Worm (Caenorhabditis elegans) whole organism, L4 larva: ENCODE results near the gene F54H5.14.
A peak's percentile ranks its signal among the peaks of the same experiment; 100 is the strongest.

Source experiments
- D1046.2 ChIP-seq: fragments of 200-800 bp; sonication (Bioruptor generic); IDR thresholded peaks from 2 replicates; pipeline ENCODE4 v1.3.6; 2022; ENCODE audit warnings: missing genetic modification characterization, missing compliant biosample characterization
- F37D6.2 ChIP-seq: sonication (generic microtip); optimal IDR thresholded peaks from 2 replicates; lab custom pipeline; 2016; ENCODE audit warnings: mild to moderate bottlenecking, missing genetic modification characterization, missing compliant biosample characterization
- T20F7.1 ChIP-seq: fragments of 200-800 bp; sonication (Bioruptor generic); optimal IDR thresholded peaks from 2 replicates; lab custom pipeline; 2018; ENCODE audit warnings: mild to moderate bottlenecking, missing genetic modification characterization, missing compliant biosample characterization
- Y48G9A.11 ChIP-seq: fragments of 200-800 bp; sonication (Bioruptor generic); IDR thresholded peaks from 2 replicates; pipeline ENCODE4 v1.3.6; 2022; ENCODE audit warnings: missing genetic modification reagents, missing genetic modification characterization, missing compliant biosample characterization
- Y75B8A.6 ChIP-seq: fragments of 200-800 bp; sonication (Bioruptor generic); IDR thresholded peaks from 2 replicates; pipeline ENCODE4 v1.3.6; 2022; ENCODE audit warnings: missing genetic modification reagents, missing genetic modification characterization, missing compliant biosample characterization
- aha-1 ChIP-seq: fragments of 150-350 bp; peaks from one replicate; lab custom pipeline; 2014; ENCODE audit warnings: missing biosample characterization, missing genetic modification characterization
- ceh-32 ChIP-seq: sonication (generic microtip); optimal IDR thresholded peaks from 2 replicates; lab custom pipeline; 2016; ENCODE audit warnings: mild to moderate bottlenecking, missing genetic modification characterization, missing compliant biosample characterization; ENCODE audit not compliant: poor library complexity
- daf-12 ChIP-seq: fragments of 150-350 bp; optimal IDR thresholded peaks from 2 replicates; lab custom pipeline; 2014; ENCODE audit warnings: missing biosample characterization, missing genetic modification reagents, missing genetic modification characterization
- dmd-6 ChIP-seq: fragments of 200-800 bp; sonication (Bioruptor generic); IDR thresholded peaks from 2 replicates; pipeline ENCODE4 v1.3.6; 2022; ENCODE audit warnings: missing genetic modification reagents, missing genetic modification characterization, missing compliant biosample characterization
- dmd-9 ChIP-seq: fragments of 200-800 bp; sonication (Bioruptor generic); IDR thresholded peaks from 2 replicates; pipeline ENCODE4 v1.3.6; 2022; ENCODE audit warnings: missing genetic modification reagents, missing genetic modification characterization, missing compliant biosample characterization
- dve-1 ChIP-seq: sonication (generic microtip); optimal IDR thresholded peaks from 2 replicates; lab custom pipeline; 2017; ENCODE audit warnings: antibody characterized with exemption, mild to moderate bottlenecking, missing genetic modification characterization, missing compliant biosample characterization; ENCODE audit not compliant: insufficient read depth
- egl-43 ChIP-seq: fragments of 200-800 bp; sonication (Bioruptor generic); IDR thresholded peaks from 2 replicates; pipeline ENCODE4 v1.3.6; 2022; ENCODE audit warnings: missing genetic modification reagents, missing genetic modification characterization, missing compliant biosample characterization
- hif-1 ChIP-seq, 2 experiments: sonication (generic microtip); optimal IDR thresholded peaks; 2 replicates each; lab custom pipeline; 2016 to 2017; ENCODE audit warnings: missing compliant biosample characterization in 2 of 2, missing genetic modification characterization in 2 of 2, missing genetic modification reagents in 2 of 2, missing genotype in 2 of 2, mild to moderate bottlenecking in 1 of 2
- hlh-30 ChIP-seq: sonication (generic microtip); optimal IDR thresholded peaks from 2 replicates; lab custom pipeline; 2017; ENCODE audit warnings: antibody characterized with exemption, mild to moderate bottlenecking, missing genetic modification characterization, missing compliant biosample characterization; ENCODE audit not compliant: insufficient read depth
- hmg-1.1 ChIP-seq: fragments of 200-800 bp; sonication (Bioruptor generic); IDR thresholded peaks from 2 replicates; pipeline ENCODE4 v1.3.6; 2022; ENCODE audit warnings: missing genetic modification reagents, missing genetic modification characterization, missing compliant biosample characterization
- lim-7 ChIP-seq: fragments of 200-800 bp; sonication (Bioruptor generic); IDR thresholded peaks from 2 replicates; pipeline ENCODE4 v1.3.6; 2022; ENCODE audit warnings: missing genetic modification characterization, missing compliant biosample characterization
- lin-29 ChIP-seq: fragments of 200-800 bp; sonication (Bioruptor generic); IDR thresholded peaks from 2 replicates; pipeline ENCODE4 v1.3.6; 2022; ENCODE audit warnings: missing genetic modification reagents, missing genetic modification characterization, missing compliant biosample characterization
- lin-38 ChIP-seq: fragments of 200-800 bp; sonication (Bioruptor generic); IDR thresholded peaks from 2 replicates; pipeline ENCODE4 v1.3.6; 2022; ENCODE audit warnings: missing genetic modification reagents, missing genetic modification characterization, missing compliant biosample characterization
- lin-39 ChIP-seq: fragments of 150-350 bp; optimal IDR thresholded peaks from 2 replicates; lab custom pipeline; 2014; ENCODE audit warnings: missing biosample characterization, missing genetic modification reagents, missing genetic modification characterization
- nhr-102 ChIP-seq: sonication (generic microtip); optimal IDR thresholded peaks from 2 replicates; lab custom pipeline; 2016; ENCODE audit warnings: mild to moderate bottlenecking, missing genetic modification characterization, moderate library complexity, missing compliant biosample characterization
- nhr-11 ChIP-seq: fragments of 150-350 bp; optimal IDR thresholded peaks from 2 replicates; lab custom pipeline; 2014; ENCODE audit warnings: missing biosample characterization, missing genetic modification characterization
- nhr-42 ChIP-seq: fragments of 200-800 bp; sonication (Bioruptor generic); IDR thresholded peaks from 2 replicates; pipeline ENCODE4 v1.3.6; 2022; ENCODE audit warnings: missing genetic modification characterization, missing compliant biosample characterization
- nhr-48 ChIP-seq: sonication (generic microtip); optimal IDR thresholded peaks from 2 replicates; lab custom pipeline; 2016; ENCODE audit warnings: mild to moderate bottlenecking, missing genetic modification characterization, missing compliant biosample characterization
- nhr-6 ChIP-seq: fragments of 150-350 bp; optimal IDR thresholded peaks from 2 replicates; lab custom pipeline; 2014; ENCODE audit warnings: missing biosample characterization, missing genetic modification characterization
- nhr-77 ChIP-seq: fragments of 150-350 bp; optimal IDR thresholded peaks from 2 replicates; lab custom pipeline; 2014; ENCODE audit warnings: missing biosample characterization, missing genetic modification characterization
- pha-4 ChIP-seq, 2 experiments: fragments of 150-350 bp in 1 of 2; fragments of 200-800 bp in 1 of 2; sonication (Bioruptor generic) in 1 of 2; IDR thresholded peaks in 1 of 2; optimal IDR thresholded peaks in 1 of 2; 2 replicates each; pipeline versions ENCODE4 v1.3.6 to Lab custom; 2014 to 2022; ENCODE audit warnings: missing genetic modification characterization in 2 of 2, missing genetic modification reagents in 2 of 2, missing biosample characterization in 1 of 2, missing compliant biosample characterization in 1 of 2
- php-3 ChIP-seq: fragments of 200-800 bp; sonication (Bioruptor generic); IDR thresholded peaks from 2 replicates; pipeline ENCODE4 v1.3.6; 2022; ENCODE audit warnings: missing genetic modification reagents, missing genetic modification characterization, missing compliant biosample characterization
- pqm-1 ChIP-seq: sonication (generic microtip); optimal IDR thresholded peaks from 2 replicates; lab custom pipeline; 2017; ENCODE audit warnings: missing biosample characterization, missing genetic modification characterization
- rbr-2 ChIP-seq: sonication (generic microtip); optimal IDR thresholded peaks from 2 replicates; lab custom pipeline; 2016; ENCODE audit warnings: missing genotype, missing genetic modification characterization, missing compliant biosample characterization
- snpc-4 ChIP-seq: fragments of 150-350 bp; optimal IDR thresholded peaks from 2 replicates; lab custom pipeline; 2014; ENCODE audit warnings: missing biosample characterization, missing genetic modification characterization
- spr-1 ChIP-seq: sonication (generic microtip); optimal IDR thresholded peaks from 2 replicates; lab custom pipeline; 2016; ENCODE audit warnings: mild to moderate bottlenecking, missing genetic modification characterization, missing compliant biosample characterization
- unc-62 ChIP-seq, 3 experiments: fragments of 150-350 bp in 1 of 3; sonication (generic microtip); optimal IDR thresholded peaks in 2 of 3; peaks in 1 of 3; 1 replicate in 1 of 3; 2 replicates in 2 of 3; lab custom pipeline; 2014 to 2017; ENCODE audit warnings: missing biosample characterization in 3 of 3, missing genetic modification characterization in 3 of 3, missing genetic modification reagents in 3 of 3, missing genotype in 1 of 3
- zip-11 ChIP-seq: fragments of 200-800 bp; sonication (Bioruptor generic); IDR thresholded peaks from 2 replicates; pipeline ENCODE4 v1.3.6; 2022; ENCODE audit warnings: missing genetic modification characterization, missing compliant biosample characterization

Gene F54H5.14

DNA sequence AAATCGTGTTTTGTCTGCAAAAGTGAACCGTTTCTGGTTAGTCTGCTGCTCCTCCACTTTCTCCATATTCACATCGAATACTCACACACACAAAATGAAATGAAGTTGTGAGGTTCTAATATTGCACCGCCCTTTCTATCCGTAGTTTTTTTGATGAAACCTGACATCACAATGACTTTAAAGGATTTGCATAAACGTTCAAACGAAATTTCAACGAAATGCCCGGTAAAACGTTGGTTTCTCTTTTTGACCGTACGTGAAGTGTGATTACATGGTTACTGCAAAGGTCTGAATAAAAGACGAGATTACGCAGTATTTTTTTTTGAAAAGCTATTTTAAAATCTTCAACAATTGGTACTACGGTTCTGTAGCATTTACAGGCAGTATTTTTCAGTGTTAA is 29.1 kb upstream of the F54H5.14 start, which contains the start of gene T19D12.9:
Gene T19D12.9, minus strand, starts transcription at position 101 of the 400 bp plus-strand sequence.
- TF ChIP-seq lin-38 (GFP tag; lab: Robert Waterston, UW) (no peak), nhr-48 (tag; lab: Kevin White, UChicago) (no peak), lin-39 (tag; lab: Kevin White, UChicago) (no peak), nhr-77 (tag; lab: Kevin White, UChicago) (no peak), dve-1 (tag; lab: Kevin White, UChicago) (no peak), dmd-6 (no peak), pqm-1 (tag; lab: Kevin White, UChicago) (no peak), dmd-9 (GFP tag; lab: Robert Waterston, UW) (no peak)
- TF ChIP-seq, all 104 proteins: peak for 0

DNA sequence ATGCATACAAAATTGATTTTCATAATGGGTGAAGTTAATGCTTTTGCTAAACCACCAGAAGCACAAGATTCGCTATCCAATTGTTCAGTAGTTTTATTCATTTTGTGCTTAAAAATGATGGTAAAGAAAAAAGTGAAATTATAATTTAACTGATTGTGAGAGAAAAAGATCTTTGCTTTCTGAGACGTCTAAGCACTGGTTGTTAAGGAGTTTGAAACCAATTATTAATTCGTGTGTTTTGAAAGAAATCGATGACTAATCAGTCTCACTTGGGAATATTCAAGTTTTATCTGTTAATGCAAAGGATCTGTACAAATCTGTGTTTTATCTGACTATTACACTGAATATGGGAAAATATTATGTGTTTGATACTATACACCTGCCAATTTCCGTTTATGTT is 26.5 kb upstream of the F54H5.14 start, which contains the start of gene sra-26:
Gene sra-26, minus strand, starts transcription at position 101 of the 400 bp plus-strand sequence.
- TF ChIP-seq lin-29 (GFP tag; lab: Robert Waterston, UW) (no peak), egl-43 (GFP tag; lab: Robert Waterston, UW) (no peak), hmg-1.1 (GFP tag; lab: Robert Waterston, UW) (no peak), daf-12 (tag; lab: Kevin White, UChicago) (no peak), php-3 (GFP tag; lab: Robert Waterston, UW) (no peak), nhr-6 (tag; lab: Kevin White, UChicago) (no peak), rbr-2 (no peak), Y48G9A.11 (GFP tag; lab: Robert Waterston, UW) (no peak), pha-4 (GFP tag; IDR thresholded peaks at IDR 0.05; lab: Robert Waterston, UW) (no peak), pha-4 (tag; optimal IDR thresholded peaks at IDR 0.05; lab: Kevin White, UChicago) (no peak), ceh-32 (tag; lab: Kevin White, UChicago) (no peak), nhr-11 (tag; lab: Kevin White, UChicago) (no peak), D1046.2 (no peak), lim-7 (GFP tag; lab: Robert Waterston, UW) (no peak)
- TF ChIP-seq, all 104 proteins: peak for 0

DNA sequence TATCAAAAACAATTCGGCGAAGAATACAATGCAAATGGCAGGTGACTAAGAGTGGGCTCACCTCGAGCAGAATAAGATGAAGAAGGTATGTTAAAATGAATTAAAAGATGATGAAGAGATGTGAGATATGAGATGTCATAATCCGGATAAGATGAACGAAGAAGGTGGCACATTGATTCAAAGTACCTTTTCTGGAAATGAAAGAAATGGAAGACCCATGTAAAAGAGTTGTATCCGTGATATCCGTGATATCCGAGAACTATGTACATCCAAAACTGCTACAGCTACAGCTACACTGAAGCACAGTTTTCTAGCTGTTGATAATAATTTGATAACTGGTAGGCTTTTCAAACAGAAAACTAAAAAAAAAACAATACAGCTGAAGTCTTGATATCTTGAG is 23.8 kb upstream of the F54H5.14 start, which contains the start of gene oig-8:
Gene oig-8, minus strand, starts transcription at position 101 of the 400 bp plus-strand sequence.
- TF ChIP-seq snpc-4: no peak
- TF ChIP-seq nhr-77 (tag; lab: Kevin White, UChicago): no peak
- no peak for TF ChIP-seq nhr-102 (tag; lab: Kevin White, UChicago)
- TF ChIP-seq D1046.2: no peak
- no peak for TF ChIP-seq spr-1 (tag; lab: Kevin White, UChicago)
- TF ChIP-seq, all 104 proteins: peak for 0

DNA sequence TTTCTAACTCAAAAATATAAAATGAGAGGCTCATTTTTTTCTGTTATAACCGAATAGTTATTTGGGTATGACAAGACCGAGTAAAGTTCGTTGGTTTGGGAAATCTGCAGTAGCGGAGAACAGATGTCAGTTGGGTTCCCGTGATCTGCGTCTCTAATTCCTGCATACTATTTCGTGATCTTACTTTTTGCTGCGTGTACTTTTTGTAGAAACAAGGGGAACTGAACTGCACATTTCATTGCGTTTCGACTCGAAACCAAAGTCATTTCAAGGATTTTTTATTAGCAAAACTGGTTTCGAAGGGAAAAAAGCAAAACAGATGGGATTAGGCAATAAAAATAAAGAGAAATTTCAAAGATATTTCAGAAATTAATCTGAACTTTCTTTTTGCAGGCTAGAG is 21.7 kb upstream of the F54H5.14 start:
- peak in 1 of 2 experiments; percentile 48 for TF ChIP-seq unc-62 (GFP tag; optimal IDR thresholded peaks at IDR 0.05 in 1 of 2; lab: Kevin White, UChicago)
- no peak for TF ChIP-seq unc-62 (tag; optimal IDR thresholded peaks at IDR 0.05; lab: Kevin White, UChicago)
- TF ChIP-seq nhr-6 (tag; lab: Kevin White, UChicago): no peak

DNA sequence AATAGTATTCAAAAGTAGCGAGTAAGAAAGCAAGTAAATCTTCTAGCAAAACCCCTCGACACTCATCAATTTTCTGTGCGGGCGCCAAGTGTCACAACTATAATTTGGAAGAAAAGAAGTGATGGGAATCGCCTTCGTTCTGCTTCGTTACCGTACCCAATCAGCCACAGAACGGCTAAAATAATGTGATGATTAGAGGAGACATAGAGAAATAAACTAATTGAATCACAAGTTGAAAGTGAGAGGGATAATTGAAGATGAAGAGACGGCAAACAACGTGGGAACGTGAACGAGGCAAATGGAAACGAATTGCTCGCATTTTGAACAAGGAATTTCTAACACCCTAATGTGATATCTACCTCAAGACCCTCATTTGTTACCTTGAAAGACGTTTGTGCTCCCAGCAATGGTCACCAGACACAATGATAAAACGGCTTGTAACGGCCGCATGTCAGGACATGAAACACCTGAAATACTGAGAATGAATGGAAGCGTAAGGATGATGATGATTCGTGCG is 17.5 kb upstream of the F54H5.14 start, which contains the start of gene T19D12.6:
Gene T19D12.6, minus strand, starts transcription at position 467 of the 517 bp plus-strand sequence.
- TF ChIP-seq aha-1 (tag; lab: Kevin White, UChicago): peak; percentile 29
- peak in 1 of 2 experiments; percentile 73 for TF ChIP-seq unc-62 (GFP tag; optimal IDR thresholded peaks at IDR 0.05 in 1 of 2; lab: Kevin White, UChicago)
- no peak for TF ChIP-seq unc-62 (tag; optimal IDR thresholded peaks at IDR 0.05; lab: Kevin White, UChicago)
- TF ChIP-seq zip-11 (GFP tag; lab: Robert Waterston, UW): no peak
- TF ChIP-seq, all 104 proteins: peak for 2

DNA sequence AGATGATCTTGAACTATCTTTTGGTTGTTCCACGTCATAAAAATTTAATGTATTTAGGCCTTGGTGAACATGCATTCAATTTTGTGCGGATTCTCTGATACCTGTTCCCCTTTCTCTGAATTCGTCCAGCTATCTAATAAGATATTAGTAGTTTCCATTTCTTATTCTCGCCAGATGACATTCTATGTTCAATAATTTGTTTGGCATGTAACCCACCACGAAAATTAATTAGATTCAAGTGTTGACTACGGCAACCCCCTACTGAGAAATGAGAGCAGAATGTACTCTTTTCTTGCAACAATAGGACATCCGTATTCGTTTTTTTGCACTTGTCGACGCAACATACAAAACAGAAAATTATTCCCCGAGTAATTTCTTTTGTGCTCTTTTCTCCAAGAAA is 17.0 kb upstream of the F54H5.14 start:
- TF ChIP-seq hif-1 (tag; optimal IDR thresholded peaks at IDR 0.05; lab: Kevin White, UChicago): no peak
- TF ChIP-seq Y75B8A.6 (GFP tag; lab: Robert Waterston, UW): no peak
- TF ChIP-seq hlh-30 (tag; lab: Kevin White, UChicago): no peak
- TF ChIP-seq rbr-2: no peak
- TF ChIP-seq ceh-32 (tag; lab: Kevin White, UChicago): no peak
- no peak for TF ChIP-seq F37D6.2 (tag; lab: Kevin White, UChicago)
- no peak for TF ChIP-seq T20F7.1 (GFP tag; lab: Kevin White, UChicago)
- no peak for TF ChIP-seq spr-1 (tag; lab: Kevin White, UChicago)
- TF ChIP-seq nhr-42 (GFP tag; lab: Robert Waterston, UW): no peak
- TF ChIP-seq, all 104 proteins: peak for 0
